Fruit fly (Drosophila melanogaster) whole organism, embryonic: ENCODE data around the gene CG9328.
A peak's percentile ranks its signal among the peaks of the same experiment; 100 is the strongest.

ENCODE experiments used
- Adf1 ChIP-seq: fragments of 200-800 bp; sonication (Bioruptor generic); IDR thresholded peaks from 2 replicates; pipeline ENCODE4 v1.3.6; 2022; ENCODE audit warnings: missing biosample characterization, missing genetic modification characterization
- Antp ChIP-seq: fragments of 200-800 bp; sonication (Bioruptor generic); optimal IDR thresholded peaks from 3 replicates; lab custom pipeline; 2016; ENCODE audit warnings: missing biosample characterization, missing genetic modification characterization
- Bdp1 ChIP-seq: fragments of 200-800 bp; sonication (Bioruptor generic); optimal IDR thresholded peaks from 3 replicates; lab custom pipeline; 2016; ENCODE audit warnings: missing biosample characterization, missing genetic modification characterization
- CG10267 ChIP-seq: fragments of 200-800 bp; sonication (Bioruptor generic); optimal IDR thresholded peaks from 2 replicates; lab custom pipeline; 2018; ENCODE audit warnings: missing biosample characterization, mild to moderate bottlenecking, missing genetic modification characterization, moderate library complexity
- CG12942 ChIP-seq: fragments of 200-800 bp; sonication (Bioruptor generic); optimal IDR thresholded peaks from 3 replicates; lab custom pipeline; 2016; ENCODE audit warnings: missing biosample characterization, missing genetic modification characterization
- CG15073 ChIP-seq: fragments of 200-800 bp; sonication (Bioruptor generic); optimal IDR thresholded peaks from 2 replicates; lab custom pipeline; 2016; ENCODE audit warnings: missing biosample characterization, missing genetic modification characterization
- CG15696 ChIP-seq: fragments of 200-800 bp; sonication (Bioruptor generic); optimal IDR thresholded peaks from 2 replicates; lab custom pipeline; 2019; ENCODE audit warnings: missing biosample characterization, mild to moderate bottlenecking, missing genetic modification characterization, moderate library complexity
- CG2129 ChIP-seq: fragments of 200-800 bp; sonication (Bioruptor generic); IDR thresholded peaks from 2 replicates; pipeline ENCODE4 v1.3.6; 2022; ENCODE audit warnings: missing biosample characterization, missing genetic modification characterization; ENCODE audit not compliant: partially characterized antibody
- CG3281 ChIP-seq: fragments of 200-800 bp; sonication (Bioruptor generic); optimal IDR thresholded peaks from 3 replicates; lab custom pipeline; 2017; ENCODE audit warnings: missing biosample characterization, mild to moderate bottlenecking, missing genetic modification characterization
- CG3407 ChIP-seq: fragments of 200-800 bp; sonication (Bioruptor generic); optimal IDR thresholded peaks from 2 replicates; lab custom pipeline; 2018; ENCODE audit warnings: missing biosample characterization, mild to moderate bottlenecking, missing genetic modification characterization
- CG4424 ChIP-seq: fragments of 200-800 bp; sonication (Bioruptor generic); optimal IDR thresholded peaks from 3 replicates; lab custom pipeline; 2016; ENCODE audit warnings: missing biosample characterization, missing genetic modification characterization
- CG4820 ChIP-seq: fragments of 200-800 bp; sonication (Bioruptor generic); optimal IDR thresholded peaks from 3 replicates; lab custom pipeline; 2016; ENCODE audit warnings: missing biosample characterization, missing genetic modification characterization
- CG5953 ChIP-seq: fragments of 200-800 bp; sonication (Bioruptor generic); IDR thresholded peaks from 2 replicates; pipeline ENCODE4 v1.3.6; 2022; ENCODE audit warnings: missing biosample characterization, missing genetic modification characterization
- CG6272 ChIP-seq: fragments of 200-800 bp; sonication (Bioruptor generic); IDR thresholded peaks from 2 replicates; pipeline ENCODE4 v1.3.6; 2022; ENCODE audit warnings: missing biosample characterization, missing genetic modification characterization
- CG6765 ChIP-seq: fragments of 200-800 bp; sonication (Bioruptor generic); optimal IDR thresholded peaks from 3 replicates; lab custom pipeline; 2017; ENCODE audit warnings: missing biosample characterization, mild to moderate bottlenecking, missing genetic modification characterization
- CG9437 ChIP-seq: fragments of 200-800 bp; sonication (Bioruptor generic); optimal IDR thresholded peaks from 2 replicates; lab custom pipeline; 2018; ENCODE audit warnings: missing biosample characterization, mild to moderate bottlenecking, missing genetic modification characterization
- Camta ChIP-seq: fragments of 200-800 bp; sonication (Bioruptor generic); optimal IDR thresholded peaks from 2 replicates; lab custom pipeline; 2016; ENCODE audit warnings: missing biosample characterization, missing genetic modification characterization
- E2f1 ChIP-seq: fragments of 200-800 bp; sonication (Bioruptor generic); IDR thresholded peaks from 2 replicates; pipeline ENCODE4 v1.3.6; 2022; ENCODE audit warnings: missing biosample characterization, missing genetic modification characterization
- Ets65A ChIP-seq: fragments of 200-800 bp; sonication (Bioruptor generic); peaks from one replicate; lab custom pipeline; 2016; ENCODE audit warnings: missing biosample characterization, missing genetic modification characterization
- Gsc ChIP-seq: fragments of 200-800 bp; sonication (Bioruptor generic); IDR thresholded peaks from 2 replicates; pipeline ENCODE4 v1.3.6; 2022; ENCODE audit warnings: missing biosample characterization, missing genetic modification characterization
- Gug ChIP-seq: fragments of 200-800 bp; sonication (Bioruptor generic); IDR thresholded peaks from 4 replicates; pipeline ENCODE4 v1.3.6; 2022; ENCODE audit warnings: missing biosample characterization, missing genetic modification characterization
- H2.0 ChIP-seq: fragments of 200-800 bp; sonication (Bioruptor generic); IDR thresholded peaks from 2 replicates; pipeline ENCODE4 v1.3.6; 2022; ENCODE audit warnings: missing biosample characterization, missing genetic modification characterization
- HLH3B ChIP-seq: fragments of 200-800 bp; sonication (Bioruptor generic); IDR thresholded peaks from 2 replicates; pipeline ENCODE4 v1.3.6; 2022; ENCODE audit warnings: missing biosample characterization, missing genetic modification characterization
- HLHmδ ChIP-seq: fragments of 200-800 bp; sonication (Bioruptor generic); optimal IDR thresholded peaks from 2 replicates; lab custom pipeline; 2018; ENCODE audit warnings: missing biosample characterization, mild to moderate bottlenecking, missing genetic modification characterization, moderate library complexity
- Lhr ChIP-seq: fragments of 200-800 bp; sonication (Bioruptor generic); optimal IDR thresholded peaks from 3 replicates; lab custom pipeline; 2017; ENCODE audit warnings: mild to moderate bottlenecking, missing biosample characterization, missing genetic modification reagents, missing genetic modification characterization
- Meics ChIP-seq: fragments of 200-800 bp; sonication (Bioruptor generic); optimal IDR thresholded peaks from 2 replicates; lab custom pipeline; 2017; ENCODE audit warnings: missing biosample characterization, mild to moderate bottlenecking, missing genetic modification characterization
- Mes4 ChIP-seq: fragments of 200-800 bp; sonication (Bioruptor generic); optimal IDR thresholded peaks from 2 replicates; lab custom pipeline; 2016; ENCODE audit warnings: missing biosample characterization, missing genetic modification characterization
- NC2α ChIP-seq: fragments of 200-800 bp; sonication (Bioruptor generic); optimal IDR thresholded peaks from 2 replicates; lab custom pipeline; 2016; ENCODE audit warnings: missing biosample characterization, missing genetic modification characterization
- NK7.1 ChIP-seq: fragments of 200-800 bp; sonication (Bioruptor generic); optimal IDR thresholded peaks from 3 replicates; lab custom pipeline; 2016; ENCODE audit warnings: missing biosample characterization, missing genetic modification characterization
- Optix ChIP-seq: fragments of 200-800 bp; sonication (Bioruptor generic); IDR thresholded peaks from 3 replicates; pipeline ENCODE4 v1.3.6; 2022; ENCODE audit warnings: missing biosample characterization, missing genetic modification characterization
- Ptx1 ChIP-seq: fragments of 200-800 bp; sonication (Bioruptor generic); IDR thresholded peaks from 2 replicates; pipeline ENCODE4 v1.3.6; 2022; ENCODE audit warnings: missing biosample characterization, missing genetic modification characterization
- Sry-δ ChIP-seq: fragments of 200-800 bp; sonication (Bioruptor generic); optimal IDR thresholded peaks from 2 replicates; lab custom pipeline; 2016; ENCODE audit warnings: missing biosample characterization, missing genetic modification characterization
- ara ChIP-seq: fragments of 200-800 bp; sonication (Bioruptor generic); IDR thresholded peaks from 2 replicates; pipeline ENCODE4 v1.3.6; 2022; ENCODE audit warnings: missing biosample characterization, missing genetic modification characterization
- caup ChIP-seq: fragments of 200-800 bp; sonication (Bioruptor generic); optimal IDR thresholded peaks from 3 replicates; lab custom pipeline; 2017; ENCODE audit warnings: missing biosample characterization, mild to moderate bottlenecking, missing genetic modification characterization, moderate library complexity; ENCODE audit not compliant: severe bottlenecking
- crol ChIP-seq: fragments of 200-800 bp; sonication (Bioruptor generic); IDR thresholded peaks from 2 replicates; pipeline ENCODE4 v1.3.6; 2022; ENCODE audit warnings: missing biosample characterization, missing genetic modification characterization
- fd102C ChIP-seq: fragments of 200-800 bp; sonication (Bioruptor generic); optimal IDR thresholded peaks from 2 replicates; lab custom pipeline; 2018; ENCODE audit warnings: missing biosample characterization, mild to moderate bottlenecking, missing genetic modification characterization, moderate library complexity
- fd96Cb ChIP-seq: fragments of 200-800 bp; sonication (Bioruptor generic); optimal IDR thresholded peaks from 2 replicates; lab custom pipeline; 2018; ENCODE audit warnings: missing biosample characterization, mild to moderate bottlenecking, missing genetic modification characterization, moderate library complexity
- gce ChIP-seq: fragments of 200-800 bp; sonication (Bioruptor generic); IDR thresholded peaks from 3 replicates; pipeline ENCODE4 v1.3.6; 2022; ENCODE audit warnings: missing biosample characterization, missing genetic modification characterization
- hkb ChIP-seq, 2 experiments: fragments of 200-800 bp in 1 of 2; fragments of >200 bp in 1 of 2; sonication (Bioruptor generic) in 1 of 2; IDR thresholded peaks in 1 of 2; optimal IDR thresholded peaks in 1 of 2; 2 replicates each; pipeline versions ENCODE4 v1.3.6 to Lab custom; 2017 to 2022; ENCODE audit warnings: missing biosample characterization in 1 of 2, missing genetic modification characterization in 1 of 2
- inv ChIP-seq: fragments of 200-800 bp; sonication (Bioruptor generic); IDR thresholded peaks from 2 replicates; pipeline ENCODE4 v1.3.6; 2022; ENCODE audit warnings: missing biosample characterization, missing genetic modification characterization; ENCODE audit not compliant: partially characterized antibody
- kni ChIP-seq: fragments of 200-800 bp; sonication (Bioruptor generic); optimal IDR thresholded peaks from 3 replicates; lab custom pipeline; 2017; ENCODE audit warnings: mild to moderate bottlenecking, missing biosample characterization, missing genetic modification reagents, missing genetic modification characterization
- lbe ChIP-seq: fragments of 200-800 bp; sonication (Bioruptor generic); optimal IDR thresholded peaks from 2 replicates; lab custom pipeline; 2016; ENCODE audit warnings: missing biosample characterization, mild to moderate bottlenecking, missing genetic modification characterization
- sd ChIP-seq: fragments of 200-800 bp; sonication (Bioruptor generic); optimal IDR thresholded peaks from 3 replicates; lab custom pipeline; 2018; ENCODE audit warnings: missing biosample characterization, mild to moderate bottlenecking, missing genetic modification characterization, moderate library complexity
- seq ChIP-seq: fragments of 200-800 bp; sonication (Bioruptor generic); IDR thresholded peaks from 2 replicates; pipeline ENCODE4 v1.3.6; 2022; ENCODE audit warnings: missing biosample characterization, missing genetic modification characterization
- slp2 ChIP-seq: fragments of 200-800 bp; sonication (Bioruptor generic); optimal IDR thresholded peaks from 2 replicates; lab custom pipeline; 2016; ENCODE audit warnings: missing biosample characterization, missing genetic modification characterization
- twi ChIP-seq: fragments of 200-800 bp; optimal IDR thresholded peaks from 2 replicates; lab custom pipeline; 2019; ENCODE audit warnings: missing biosample characterization, mild to moderate bottlenecking, missing genetic modification characterization, moderate library complexity
- wek ChIP-seq: fragments of 200-800 bp; sonication (Bioruptor generic); optimal IDR thresholded peaks from 3 replicates; lab custom pipeline; 2018; ENCODE audit warnings: missing biosample characterization, mild to moderate bottlenecking, missing genetic modification characterization, moderate library complexity
- z ChIP-seq: fragments of 200-800 bp; sonication (Bioruptor generic); IDR thresholded peaks from 3 replicates; pipeline ENCODE4 v1.3.6; 2022; ENCODE audit warnings: missing biosample characterization, missing genetic modification characterization

CG9328 gene

DNA sequence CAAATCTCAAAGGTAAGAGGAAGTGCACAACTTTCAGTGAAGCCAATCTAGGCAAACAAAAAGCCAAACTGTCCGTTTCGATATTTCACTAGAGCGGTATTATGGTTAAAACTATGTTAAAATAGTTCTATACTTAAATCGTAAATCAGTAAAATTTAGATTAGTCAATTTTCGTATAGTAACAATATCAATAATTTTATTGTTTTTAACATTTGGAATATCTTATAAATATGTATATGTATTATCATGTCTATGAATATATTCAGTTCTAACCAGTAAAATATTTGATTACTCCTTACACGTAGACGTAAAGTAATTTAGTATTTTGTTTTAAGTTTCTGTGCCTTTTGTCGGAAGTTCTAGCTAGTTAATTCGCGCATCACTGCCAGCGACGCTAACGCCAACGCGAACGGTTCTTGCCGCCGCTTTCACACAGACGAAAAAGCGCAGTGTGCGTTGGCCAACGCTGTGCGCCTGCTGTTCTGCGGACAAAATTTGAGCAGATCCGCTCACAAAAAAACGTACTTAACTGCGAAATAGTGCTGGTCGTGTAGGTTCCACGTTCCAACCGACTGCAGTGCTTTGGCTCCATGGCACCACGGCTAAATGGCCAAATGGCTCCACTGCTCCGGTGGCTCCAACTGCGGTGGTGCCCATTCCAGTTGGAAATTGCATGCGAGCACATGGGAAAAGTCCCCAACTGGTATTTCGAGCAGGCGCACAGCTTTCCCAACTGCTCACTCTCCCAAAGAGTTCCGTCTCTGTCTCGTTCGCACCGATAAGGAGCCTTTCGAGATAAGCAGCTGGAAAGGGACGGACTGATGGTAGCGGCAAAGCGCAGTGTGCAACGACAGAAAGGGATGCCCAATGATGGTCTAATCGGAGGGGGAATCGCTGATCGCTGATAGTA is 25.9 kb downstream of the CG9328 start (continued):
- peak; percentile 33; the same call in 1 of the 2 replicates for TF ChIP-seq H2.0 (GFP tag; lab: Robert Waterston, UW)
- TF ChIP-seq z (GFP tag; lab: Robert Waterston, UW): peak; percentile 63; the same call in 1 of the 3 replicates
- TF ChIP-seq Ptx1 (GFP tag; lab: Robert Waterston, UW): no peak
- TF ChIP-seq lbe (GFP tag; lab: Kevin White, UChicago): peak; percentile 39
- TF ChIP-seq kni (GFP tag; lab: Kevin White, UChicago): peak; percentile 91
- peak; percentile 6 for TF ChIP-seq NK7.1 (GFP tag; lab: Kevin White, UChicago)
- TF ChIP-seq CG6765 (GFP tag; lab: Kevin White, UChicago): peak; percentile 19
- no peak for TF ChIP-seq Bdp1 (GFP tag; lab: Kevin White, UChicago)
- TF ChIP-seq CG3407: no peak
- TF ChIP-seq Antp (GFP tag; lab: Kevin White, UChicago): peak; percentile 12
- TF ChIP-seq inv (GFP tag; lab: Robert Waterston, UW): no peak
- TF ChIP-seq CG12942 (GFP tag; lab: Kevin White, UChicago): peak; percentile 16
- TF ChIP-seq Camta (GFP tag; lab: Kevin White, UChicago): no peak
- peak; percentile 33 for TF ChIP-seq wek (GFP tag; lab: Kevin White, UChicago)
- peak; percentile 40 for TF ChIP-seq twi (tag; lab: Kevin White, UChicago)
- peak; percentile 59; the same call in 1 of the 3 replicates for TF ChIP-seq gce (GFP tag; lab: Robert Waterston, UW)
- TF ChIP-seq CG4424 (GFP tag; lab: Kevin White, UChicago): peak; percentile 32
- no peak for TF ChIP-seq CG4820
- peak; percentile 73 for TF ChIP-seq HLHmδ (GFP tag; lab: Kevin White, UChicago)
- TF ChIP-seq NC2α: no peak
- no peak for TF ChIP-seq CG15696 (tag; lab: Kevin White, UChicago)
- no peak for TF ChIP-seq seq (GFP tag; lab: Robert Waterston, UW)
- peak; percentile 48 for TF ChIP-seq Ets65A (GFP tag; lab: Kevin White, UChicago)
- peak; percentile 36; the same call in 1 of the 3 replicates for TF ChIP-seq Optix (GFP tag; lab: Robert Waterston, UW)
- no peak for TF ChIP-seq CG9437 (GFP tag; lab: Kevin White, UChicago)
- no peak for TF ChIP-seq fd102C (GFP tag; lab: Kevin White, UChicago)
- peak; percentile 1 for TF ChIP-seq caup (GFP tag; lab: Kevin White, UChicago)
- no peak for TF ChIP-seq ara
- TF ChIP-seq fd96Cb (tag; lab: Kevin White, UChicago): peak; percentile 1
- TF ChIP-seq E2f1: 0 out of 2 replicates have a peak, but pooled peaks have one; percentile 14
- no peak for TF ChIP-seq CG6272 (GFP tag; lab: Robert Waterston, UW)
- peak; percentile 61 for TF ChIP-seq Adf1 (GFP tag; lab: Robert Waterston, UW)
- no peak for TF ChIP-seq CG15073 (GFP tag; lab: Kevin White, UChicago)
- TF ChIP-seq CG2129 (GFP tag; lab: Robert Waterston, UW): 0 out of 2 replicates have a peak, but pooled peaks have one; percentile 12
- TF ChIP-seq Gsc (GFP tag; lab: Robert Waterston, UW): no peak
- TF ChIP-seq CG10267 (tag; lab: Kevin White, UChicago): peak; percentile 4
- TF ChIP-seq HLH3B (GFP tag; lab: Robert Waterston, UW): no peak
- peak; percentile 96 for TF ChIP-seq sd (tag; lab: Kevin White, UChicago)
- peak; percentile 33 for TF ChIP-seq Meics (GFP tag; lab: Kevin White, UChicago)
- TF ChIP-seq Lhr (GFP tag; lab: Kevin White, UChicago): peak; percentile 64
- no peak; the same call in 3 of the 4 replicates for TF ChIP-seq Gug
- no peak for TF ChIP-seq hkb (optimal IDR thresholded peaks at IDR 0.05; lab: Kevin White, UChicago)
- peak; percentile 45 for TF ChIP-seq hkb (GFP tag; IDR thresholded peaks at IDR 0.05; lab: Robert Waterston, UW)
- TF ChIP-seq Mes4 (GFP tag; lab: Kevin White, UChicago): no peak
- 0 out of 2 replicates have a peak, but pooled peaks have one; percentile 52 for TF ChIP-seq crol (GFP tag; lab: Robert Waterston, UW)
- peak; percentile 12 for TF ChIP-seq Sry-δ (GFP tag; lab: Kevin White, UChicago)
- TF ChIP-seq slp2 (GFP tag; lab: Kevin White, UChicago): no peak
- TF ChIP-seq CG5953: no peak
- TF ChIP-seq CG3281: no peak
